Fruit fly (Drosophila melanogaster): ENCODE measurements around the gene TotF.
A peak's percentile ranks its signal among the peaks of the same experiment; 100 is the strongest.

- no peak for TF ChIP-seq BtbVII (GFP tag; optimal IDR thresholded peaks at IDR 0.05)
- no peak for TF ChIP-seq sima (GFP tag; optimal IDR thresholded peaks at IDR 0.05)
- TF ChIP-seq Dfd (GFP tag; optimal IDR thresholded peaks at IDR 0.05), result no peak
- TF ChIP-seq CG13624 (GFP tag; optimal IDR thresholded peaks at IDR 0.05), result no peak
- TF ChIP-seq phol (tag; optimal IDR thresholded peaks at IDR 0.05), result peak; percentile 11
- TF ChIP-seq ase (GFP tag; IDR thresholded peaks at IDR 0.05), result no peak
- no peak for TF ChIP-seq peb (GFP tag; IDR thresholded peaks at IDR 0.05)
- no peak for TF ChIP-seq CG18619 (GFP tag; optimal IDR thresholded peaks at IDR 0.05)
- TF ChIP-seq vfl (GFP tag; optimal IDR thresholded peaks at IDR 0.05), result no peak
Observed at dm6 chr2L:19958520-19959161, 46.5 kb upstream of the TotF start, which contains the start of gene COX4.

Data from whole organism, embryonic.